Fruit fly (Drosophila melanogaster) whole organism, prepupa: ENCODE results near the gene CG43082.
A peak's percentile ranks its signal among the peaks of the same experiment; 100 is the strongest.

Experiments used
- CG11294 ChIP-seq: fragments of 200-800 bp; sonication (Bioruptor generic); IDR thresholded peaks from 2 replicates; pipeline ENCODE4 v1.3.6; 2022; ENCODE audit warnings: missing biosample characterization, missing genetic modification characterization
- CG11762 ChIP-seq: fragments of 200-800 bp; sonication (Bioruptor generic); optimal IDR thresholded peaks from 3 replicates; lab custom pipeline; 2016; ENCODE audit warnings: missing biosample characterization, missing genetic modification characterization; ENCODE audit not compliant: insufficient read depth
- CG11902 ChIP-seq: fragments of 200-800 bp; sonication (Bioruptor generic); optimal IDR thresholded peaks from 3 replicates; lab custom pipeline; 2016; ENCODE audit warnings: missing biosample characterization, missing genetic modification characterization
- CG1621 ChIP-seq: fragments of 200-800 bp; sonication (Bioruptor generic); optimal IDR thresholded peaks from 3 replicates; lab custom pipeline; 2018; ENCODE audit warnings: missing biosample characterization, mild to moderate bottlenecking, missing genetic modification characterization
- CG16779 ChIP-seq: fragments of 200-800 bp; sonication (Bioruptor generic); optimal IDR thresholded peaks from 3 replicates; lab custom pipeline; 2017; ENCODE audit warnings: missing biosample characterization, mild to moderate bottlenecking, missing genetic modification characterization
- CG34406 ChIP-seq: fragments of 200-800 bp; sonication (Bioruptor generic); optimal IDR thresholded peaks from 3 replicates; lab custom pipeline; 2016; ENCODE audit warnings: missing biosample characterization, missing genetic modification characterization
- CG3919 ChIP-seq: fragments of 200-800 bp; sonication (Bioruptor generic); optimal IDR thresholded peaks from 3 replicates; lab custom pipeline; 2016; ENCODE audit warnings: missing biosample characterization, missing genetic modification characterization
- CG4318 ChIP-seq: fragments of 200-800 bp; sonication (Bioruptor generic); optimal IDR thresholded peaks from 3 replicates; lab custom pipeline; 2017; ENCODE audit warnings: missing biosample characterization, mild to moderate bottlenecking, missing genetic modification characterization
- CG6808 ChIP-seq: fragments of 200-800 bp; sonication (Bioruptor generic); optimal IDR thresholded peaks from 3 replicates; lab custom pipeline; 2017; ENCODE audit warnings: missing biosample characterization, missing genetic modification characterization, mild to moderate bottlenecking, moderate library complexity, missing genetic modification reagents
- CG6854 ChIP-seq: fragments of 200-800 bp; sonication (Bioruptor generic); optimal IDR thresholded peaks from 2 replicates; lab custom pipeline; 2017; ENCODE audit warnings: missing biosample characterization, mild to moderate bottlenecking, missing genetic modification characterization
- CG8119 ChIP-seq: fragments of 200-800 bp; sonication (Bioruptor generic); IDR thresholded peaks from 3 replicates; pipeline ENCODE4 v1.3.6; 2022; ENCODE audit warnings: missing biosample characterization, missing genetic modification characterization
- Eip75B ChIP-seq: fragments of 200-800 bp; sonication (Bioruptor generic); optimal IDR thresholded peaks from 3 replicates; lab custom pipeline; 2016; ENCODE audit warnings: missing biosample characterization, missing genetic modification characterization
- Eip78C ChIP-seq: fragments of 200-800 bp; sonication (Bioruptor generic); peaks from one replicate; lab custom pipeline; 2016; ENCODE audit warnings: missing biosample characterization, missing genetic modification characterization
- Eip93F ChIP-seq: fragments of 200-800 bp; sonication (Bioruptor generic); optimal IDR thresholded peaks from 2 replicates; lab custom pipeline; 2016; ENCODE audit warnings: missing biosample characterization, mild to moderate bottlenecking, missing genetic modification characterization
- Hr38 ChIP-seq: sonication (Bioruptor generic); optimal IDR thresholded peaks from 2 replicates; lab custom pipeline; 2016; ENCODE audit warnings: missing biosample characterization, missing genetic modification characterization
- Hr4 ChIP-seq: fragments of 200-800 bp; sonication (Bioruptor generic); optimal IDR thresholded peaks from 3 replicates; lab custom pipeline; 2016; ENCODE audit warnings: missing biosample characterization, missing genetic modification characterization
- Met ChIP-seq: fragments of 200-800 bp; sonication (Bioruptor generic); optimal IDR thresholded peaks from 3 replicates; lab custom pipeline; 2016; ENCODE audit warnings: missing biosample characterization, missing genetic modification characterization
- OdsH ChIP-seq: fragments of 200-800 bp; sonication (Bioruptor generic); optimal IDR thresholded peaks from 3 replicates; lab custom pipeline; 2016; ENCODE audit warnings: missing biosample characterization, missing genetic modification characterization
- Smox ChIP-seq: fragments of 200-800 bp; sonication (Bioruptor generic); optimal IDR thresholded peaks from 3 replicates; lab custom pipeline; 2016; ENCODE audit warnings: missing biosample characterization, missing genetic modification characterization
- Sox15 ChIP-seq: fragments of 200-800 bp; sonication (Bioruptor generic); optimal IDR thresholded peaks from 3 replicates; lab custom pipeline; 2016; ENCODE audit warnings: missing biosample characterization, missing genetic modification characterization
- acj6 ChIP-seq: fragments of 200-800 bp; sonication (Bioruptor generic); optimal IDR thresholded peaks from 3 replicates; lab custom pipeline; 2016; ENCODE audit warnings: missing biosample characterization, missing genetic modification characterization
- cyc ChIP-seq: fragments of 200-800 bp; sonication (Bioruptor generic); optimal IDR thresholded peaks from 3 replicates; lab custom pipeline; 2016; ENCODE audit warnings: missing biosample characterization, missing genetic modification characterization
- esn ChIP-seq: fragments of 200-800 bp; sonication (Bioruptor generic); optimal IDR thresholded peaks from 2 replicates; lab custom pipeline; 2016; ENCODE audit warnings: missing biosample characterization, mild to moderate bottlenecking, missing genetic modification characterization, moderate library complexity
- fd85E ChIP-seq: fragments of 200-800 bp; sonication (Bioruptor generic); optimal IDR thresholded peaks from 3 replicates; lab custom pipeline; 2016; ENCODE audit warnings: missing biosample characterization, missing genetic modification characterization
- fkh ChIP-seq: fragments of 200-800 bp; sonication (Bioruptor generic); optimal IDR thresholded peaks from 3 replicates; lab custom pipeline; 2017; ENCODE audit warnings: missing biosample characterization, mild to moderate bottlenecking, missing genetic modification characterization, moderate library complexity
- lz ChIP-seq: fragments of 200-800 bp; sonication (Bioruptor generic); optimal IDR thresholded peaks from 3 replicates; lab custom pipeline; 2016; ENCODE audit warnings: missing biosample characterization, missing genetic modification characterization
- net ChIP-seq: fragments of 200-800 bp; sonication (Bioruptor generic); optimal IDR thresholded peaks from 3 replicates; lab custom pipeline; 2016; ENCODE audit warnings: missing biosample characterization, missing genetic modification characterization
- salr ChIP-seq, 2 experiments: fragments of 200-800 bp; sonication (Bioruptor generic); optimal IDR thresholded peaks; 3 replicates each; lab custom pipeline; 2016 to 2018; ENCODE audit warnings: missing biosample characterization in 2 of 2, missing genetic modification characterization in 2 of 2, mild to moderate bottlenecking in 1 of 2
- ss ChIP-seq, 2 experiments: fragments of 200-800 bp; sonication (Bioruptor generic); optimal IDR thresholded peaks; 2 replicates in 1 of 2; 3 replicates in 1 of 2; lab custom pipeline; 2017 to 2018; ENCODE audit warnings: mild to moderate bottlenecking in 2 of 2, missing biosample characterization in 2 of 2, missing genetic modification characterization in 2 of 2, moderate library complexity in 1 of 2
- svp ChIP-seq: fragments of 200-800 bp; sonication (Bioruptor generic); peaks from one replicate; lab custom pipeline; 2016; ENCODE audit warnings: missing biosample characterization, missing genetic modification characterization
- vri ChIP-seq: fragments of 200-800 bp; sonication (Bioruptor generic); optimal IDR thresholded peaks from 3 replicates; lab custom pipeline; 2016; ENCODE audit warnings: missing biosample characterization, mild to moderate bottlenecking, missing genetic modification characterization

The CG43082 gene

DNA sequence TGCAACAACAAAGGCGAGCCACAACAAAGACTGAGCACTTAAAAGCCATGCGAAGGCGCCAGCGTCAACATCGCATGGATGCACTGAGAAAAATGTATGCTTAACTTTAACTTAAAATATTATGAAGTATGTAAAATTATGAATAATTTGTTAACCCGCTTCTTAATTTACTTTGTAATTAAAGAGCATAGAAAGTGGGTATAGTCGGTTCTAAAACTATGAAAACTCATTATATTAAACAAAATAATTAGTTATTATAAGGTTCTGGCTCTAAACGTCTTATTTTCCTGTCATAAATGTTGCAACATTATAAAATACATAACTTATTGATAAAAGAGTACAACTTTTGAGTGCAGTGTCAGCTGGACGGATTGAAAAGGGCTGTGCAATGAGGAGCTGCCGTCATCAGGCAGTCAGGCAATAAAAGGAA lies 20.1 kb upstream of the CG43082 start (continued):
- peak; percentile 5 for TF ChIP-seq net (GFP tag; lab: Kevin White, UChicago)
- TF ChIP-seq lz (GFP tag; lab: Kevin White, UChicago), result peak; percentile 27
- TF ChIP-seq fd85E (GFP tag; lab: Kevin White, UChicago), result no peak
- TF ChIP-seq CG11294 (GFP tag; lab: Robert Waterston, UW), result no peak
- peak; percentile 52 for TF ChIP-seq Eip75B (GFP tag; lab: Kevin White, UChicago)
- no peak for TF ChIP-seq CG16779 (tag; lab: Kevin White, UChicago)
- no peak for TF ChIP-seq fkh (GFP tag; lab: Kevin White, UChicago)
- peak; percentile 65 for TF ChIP-seq Met (GFP tag; lab: Kevin White, UChicago)

DNA sequence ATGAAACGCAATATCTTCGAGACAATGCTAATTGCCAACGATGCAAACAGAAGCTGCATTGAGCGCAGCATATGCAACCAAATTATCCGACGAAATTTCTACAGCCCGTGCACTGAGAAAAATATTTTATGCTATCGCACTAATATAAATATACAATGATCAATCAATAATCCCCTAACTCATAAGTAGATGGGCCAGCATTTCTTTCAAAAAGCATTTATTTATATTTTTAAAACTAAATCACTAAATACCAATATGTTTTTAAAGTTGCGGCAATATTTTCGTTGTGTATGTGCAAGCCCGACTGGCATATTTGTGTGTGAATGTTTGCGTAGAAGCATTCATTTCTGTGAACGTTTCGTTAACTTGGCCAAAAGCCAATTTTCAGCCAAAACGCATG lies 15.5 kb upstream of the CG43082 start:
- TF ChIP-seq Hr4 (GFP tag; lab: Kevin White, UChicago), result peak; percentile 3
- TF ChIP-seq CG34406 (GFP tag; lab: Kevin White, UChicago), result no peak
- TF ChIP-seq CG11902, result no peak
- no peak for TF ChIP-seq ss (GFP tag; optimal IDR thresholded peaks at IDR 0.05; lab: Kevin White, UChicago)
- TF ChIP-seq Eip78C, result peak; percentile 24
- no peak for TF ChIP-seq cyc (GFP tag; lab: Kevin White, UChicago)
- no peak for TF ChIP-seq CG3919 (GFP tag; lab: Kevin White, UChicago)
- no peak for TF ChIP-seq CG6808 (GFP tag; lab: Kevin White, UChicago)
- peak; percentile 34 for TF ChIP-seq svp
- 0 out of 3 replicates have a peak, but pooled peaks have one; percentile 14 for TF ChIP-seq CG8119
- TF ChIP-seq Smox (GFP tag; lab: Kevin White, UChicago), result no peak
- TF ChIP-seq OdsH (GFP tag; lab: Kevin White, UChicago), result no peak

DNA sequence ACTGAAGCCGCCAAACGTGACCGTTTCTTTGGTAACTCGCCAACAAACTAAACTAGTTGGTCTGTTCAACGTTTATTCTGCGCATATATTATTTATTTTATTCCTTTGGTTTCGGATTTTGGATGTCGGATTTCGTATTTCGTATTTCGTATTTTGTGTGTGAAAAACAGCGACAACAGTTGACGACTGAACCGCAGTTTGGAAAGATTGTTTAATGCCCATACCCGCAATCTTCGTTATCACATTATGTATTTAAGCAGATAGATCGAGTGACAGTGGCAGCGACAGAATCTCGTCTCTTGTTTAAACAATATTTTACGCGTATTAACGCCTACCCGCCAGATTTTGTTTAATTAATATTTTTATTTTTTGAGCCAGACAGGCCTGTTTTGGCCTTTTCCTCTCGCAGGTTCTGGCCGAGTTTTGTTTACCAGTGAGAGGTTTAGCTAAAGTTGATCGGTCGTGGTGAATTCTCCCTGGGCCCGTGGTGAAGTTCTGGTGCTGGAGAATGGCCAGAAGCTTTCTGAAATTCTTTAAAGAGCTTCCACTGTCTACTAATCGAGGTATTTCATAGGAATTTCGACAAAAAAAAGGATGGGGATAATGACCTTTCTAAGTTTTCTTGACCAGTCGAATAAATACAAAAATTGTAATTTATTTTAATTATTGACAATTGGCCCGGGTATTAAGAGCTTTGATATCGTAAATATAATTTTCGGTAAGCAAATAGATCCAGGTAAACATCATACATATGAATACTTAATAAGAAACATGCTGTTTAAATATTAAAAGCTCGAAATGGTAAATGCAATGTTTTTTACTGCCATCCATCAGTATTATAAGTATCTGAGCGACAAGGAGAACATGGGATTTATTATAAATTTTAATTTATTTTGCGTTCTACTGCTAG lies 13.7 kb upstream of the CG43082 start, which contains the start of the genes comm3 and CG43083:
TSS of gene comm3 (minus strand) at position 51 of the 910 bp plus-strand sequence.
TSS of gene CG43083 (plus strand) at position 860 of the 910 bp plus-strand sequence.
- no peak for TF ChIP-seq Hr38 (GFP tag; lab: Kevin White, UChicago)
- no peak for TF ChIP-seq acj6 (GFP tag; lab: Kevin White, UChicago)
- peak; percentile 53 for TF ChIP-seq Eip78C
- no peak for TF ChIP-seq CG6854 (GFP tag; lab: Kevin White, UChicago)
- TF ChIP-seq CG4318 (GFP tag; lab: Kevin White, UChicago), result no peak
- peak; percentile 73 for TF ChIP-seq fkh (GFP tag; lab: Kevin White, UChicago)
- no peak for TF ChIP-seq Eip93F (GFP tag; lab: Kevin White, UChicago)
- no peak for TF ChIP-seq CG11294 (GFP tag; lab: Robert Waterston, UW)
- TF ChIP-seq, all 60 proteins: peak for 2

- no peak for TF ChIP-seq vri (GFP tag; lab: Kevin White, UChicago)
- TF ChIP-seq fd85E (GFP tag; lab: Kevin White, UChicago), result no peak
Observed at dm6 chr3L:15649561-15649960, 12.1 kb upstream of the CG43082 start, which contains the start of the genes Eig71Ea and Eig71Eb. Eig71Ea (minus strand) TSS chr3L:15649661. Eig71Eb (plus strand) TSS chr3L:15649936.

- TF ChIP-seq cyc (GFP tag; lab: Kevin White, UChicago) (no peak), CG8119 (no peak), CG1621 (tag; lab: Kevin White, UChicago) (no peak), esn (GFP tag; lab: Kevin White, UChicago) (no peak), CG11762 (no peak), CG11902 (no peak), Sox15 (GFP tag; lab: Kevin White, UChicago) (no peak), salr (GFP tag; optimal IDR thresholded peaks at IDR 0.05; lab: Kevin White, UChicago) (no peak), net (GFP tag; lab: Kevin White, UChicago) (no peak), CG3919 (GFP tag; lab: Kevin White, UChicago) (no peak), Met (GFP tag; lab: Kevin White, UChicago) (no peak)
Observed at dm6 chr3L:15650552-15650951, 11.1 kb upstream of the CG43082 start, which contains the start of gene CG43084. CG43084 (plus strand) TSS chr3L:15650852.
